Fruit fly (Drosophila melanogaster) whole organism, prepupa: ENCODE results near the gene trk.
A peak's percentile ranks its signal among the peaks of the same experiment; 100 is the strongest.

Experiments
- CG10669 ChIP-seq: fragments of 200-800 bp; sonication (Bioruptor generic); optimal IDR thresholded peaks from 3 replicates; lab custom pipeline; 2018; ENCODE audit warnings: missing biosample characterization, mild to moderate bottlenecking, missing genetic modification characterization, moderate library complexity
- CG11294 ChIP-seq: fragments of 200-800 bp; sonication (Bioruptor generic); IDR thresholded peaks from 2 replicates; pipeline ENCODE4 v1.3.6; 2022; ENCODE audit warnings: missing biosample characterization, missing genetic modification characterization
- CG11762 ChIP-seq: fragments of 200-800 bp; sonication (Bioruptor generic); optimal IDR thresholded peaks from 3 replicates; lab custom pipeline; 2016; ENCODE audit warnings: missing biosample characterization, missing genetic modification characterization; ENCODE audit not compliant: insufficient read depth
- CG11902 ChIP-seq: fragments of 200-800 bp; sonication (Bioruptor generic); optimal IDR thresholded peaks from 3 replicates; lab custom pipeline; 2016; ENCODE audit warnings: missing biosample characterization, missing genetic modification characterization
- CG15336 ChIP-seq: fragments of 200-800 bp; sonication (Bioruptor generic); IDR thresholded peaks from 2 replicates; pipeline ENCODE4 v1.3.6; 2022; ENCODE audit warnings: missing biosample characterization, missing genetic modification characterization
- CG16779 ChIP-seq: fragments of 200-800 bp; sonication (Bioruptor generic); optimal IDR thresholded peaks from 3 replicates; lab custom pipeline; 2017; ENCODE audit warnings: missing biosample characterization, mild to moderate bottlenecking, missing genetic modification characterization
- CG3032 ChIP-seq: fragments of 200-800 bp; optimal IDR thresholded peaks from 2 replicates; lab custom pipeline; 2019; ENCODE audit warnings: missing biosample characterization, mild to moderate bottlenecking, missing genetic modification characterization, moderate library complexity
- CG31627 ChIP-seq: fragments of 200-800 bp; sonication (Bioruptor generic); optimal IDR thresholded peaks from 3 replicates; lab custom pipeline; 2016; ENCODE audit warnings: missing biosample characterization, missing genetic modification characterization
- CG32006 ChIP-seq: fragments of 200-800 bp; sonication (Bioruptor generic); optimal IDR thresholded peaks from 3 replicates; lab custom pipeline; 2017; ENCODE audit warnings: missing biosample characterization, mild to moderate bottlenecking, missing genetic modification characterization
- CG3919 ChIP-seq: fragments of 200-800 bp; sonication (Bioruptor generic); optimal IDR thresholded peaks from 3 replicates; lab custom pipeline; 2016; ENCODE audit warnings: missing biosample characterization, missing genetic modification characterization
- CG6163 ChIP-seq: fragments of 200-800 bp; sonication (Bioruptor generic); IDR thresholded peaks from 3 replicates; pipeline ENCODE4 v1.3.6; 2022; ENCODE audit warnings: missing biosample characterization, missing genetic modification characterization
- CG6276 ChIP-seq: fragments of 200-800 bp; sonication (Bioruptor generic); optimal IDR thresholded peaks from 2 replicates; lab custom pipeline; 2017; ENCODE audit warnings: missing biosample characterization, mild to moderate bottlenecking, missing genetic modification characterization
- CG7368 ChIP-seq: fragments of 200-800 bp; sonication (Bioruptor generic); optimal IDR thresholded peaks from 3 replicates; lab custom pipeline; 2016; ENCODE audit warnings: missing biosample characterization, missing genetic modification characterization
- CG8119 ChIP-seq: fragments of 200-800 bp; sonication (Bioruptor generic); IDR thresholded peaks from 3 replicates; pipeline ENCODE4 v1.3.6; 2022; ENCODE audit warnings: missing biosample characterization, missing genetic modification characterization
- Eip78C ChIP-seq: fragments of 200-800 bp; sonication (Bioruptor generic); peaks from one replicate; lab custom pipeline; 2016; ENCODE audit warnings: missing biosample characterization, missing genetic modification characterization
- Eip93F ChIP-seq: fragments of 200-800 bp; sonication (Bioruptor generic); optimal IDR thresholded peaks from 2 replicates; lab custom pipeline; 2016; ENCODE audit warnings: missing biosample characterization, mild to moderate bottlenecking, missing genetic modification characterization
- Ets21C ChIP-seq: fragments of 200-800 bp; sonication (Bioruptor generic); optimal IDR thresholded peaks from 3 replicates; lab custom pipeline; 2016; ENCODE audit warnings: missing biosample characterization, missing genetic modification characterization
- Gug ChIP-seq: fragments of 200-800 bp; sonication (Bioruptor generic); IDR thresholded peaks from 2 replicates; pipeline ENCODE4 v1.3.6; 2022; ENCODE audit warnings: missing biosample characterization, missing genetic modification characterization
- Hr38 ChIP-seq: sonication (Bioruptor generic); optimal IDR thresholded peaks from 2 replicates; lab custom pipeline; 2016; ENCODE audit warnings: missing biosample characterization, missing genetic modification characterization
- Hr4 ChIP-seq: fragments of 200-800 bp; sonication (Bioruptor generic); optimal IDR thresholded peaks from 3 replicates; lab custom pipeline; 2016; ENCODE audit warnings: missing biosample characterization, missing genetic modification characterization
- Lpt ChIP-seq: fragments of 200-800 bp; sonication (Bioruptor generic); optimal IDR thresholded peaks from 3 replicates; lab custom pipeline; 2016; ENCODE audit warnings: missing biosample characterization, missing genetic modification characterization
- Met ChIP-seq: fragments of 200-800 bp; sonication (Bioruptor generic); optimal IDR thresholded peaks from 3 replicates; lab custom pipeline; 2016; ENCODE audit warnings: missing biosample characterization, missing genetic modification characterization
- OdsH ChIP-seq: fragments of 200-800 bp; sonication (Bioruptor generic); optimal IDR thresholded peaks from 3 replicates; lab custom pipeline; 2016; ENCODE audit warnings: missing biosample characterization, missing genetic modification characterization
- Sox14 ChIP-seq: fragments of 200-800 bp; sonication (Bioruptor generic); optimal IDR thresholded peaks from 3 replicates; lab custom pipeline; 2016; ENCODE audit warnings: missing biosample characterization, missing genetic modification characterization
- Sox15 ChIP-seq: fragments of 200-800 bp; sonication (Bioruptor generic); optimal IDR thresholded peaks from 3 replicates; lab custom pipeline; 2016; ENCODE audit warnings: missing biosample characterization, missing genetic modification characterization
- achi ChIP-seq: fragments of 200-800 bp; sonication (Bioruptor generic); optimal IDR thresholded peaks from 3 replicates; lab custom pipeline; 2016; ENCODE audit warnings: missing biosample characterization, missing genetic modification characterization
- acj6 ChIP-seq: fragments of 200-800 bp; sonication (Bioruptor generic); optimal IDR thresholded peaks from 3 replicates; lab custom pipeline; 2016; ENCODE audit warnings: missing biosample characterization, missing genetic modification characterization
- cyc ChIP-seq: fragments of 200-800 bp; sonication (Bioruptor generic); optimal IDR thresholded peaks from 3 replicates; lab custom pipeline; 2016; ENCODE audit warnings: missing biosample characterization, missing genetic modification characterization
- dac ChIP-seq: fragments of 200-800 bp; sonication (Bioruptor generic); optimal IDR thresholded peaks from 2 replicates; lab custom pipeline; 2017; ENCODE audit warnings: missing biosample characterization, mild to moderate bottlenecking, missing genetic modification characterization
- dsx ChIP-seq: fragments of 200-800 bp; optimal IDR thresholded peaks from 3 replicates; lab custom pipeline; 2019; ENCODE audit warnings: missing biosample characterization, mild to moderate bottlenecking, missing genetic modification characterization, moderate library complexity; ENCODE audit not compliant: poor library complexity, severe bottlenecking
- eg ChIP-seq: fragments of 200-800 bp; sonication (Bioruptor generic); IDR thresholded peaks from 3 replicates; pipeline ENCODE4 v1.3.6; 2022; ENCODE audit warnings: missing biosample characterization, missing genetic modification characterization
- esn ChIP-seq: fragments of 200-800 bp; sonication (Bioruptor generic); optimal IDR thresholded peaks from 2 replicates; lab custom pipeline; 2016; ENCODE audit warnings: missing biosample characterization, mild to moderate bottlenecking, missing genetic modification characterization, moderate library complexity
- fd85E ChIP-seq: fragments of 200-800 bp; sonication (Bioruptor generic); optimal IDR thresholded peaks from 3 replicates; lab custom pipeline; 2016; ENCODE audit warnings: missing biosample characterization, missing genetic modification characterization
- fkh ChIP-seq: fragments of 200-800 bp; sonication (Bioruptor generic); optimal IDR thresholded peaks from 3 replicates; lab custom pipeline; 2017; ENCODE audit warnings: missing biosample characterization, mild to moderate bottlenecking, missing genetic modification characterization, moderate library complexity
- lz ChIP-seq: fragments of 200-800 bp; sonication (Bioruptor generic); optimal IDR thresholded peaks from 3 replicates; lab custom pipeline; 2016; ENCODE audit warnings: missing biosample characterization, missing genetic modification characterization
- pdm3 ChIP-seq: fragments of 200-800 bp; sonication (Bioruptor generic); optimal IDR thresholded peaks from 3 replicates; lab custom pipeline; 2016; ENCODE audit warnings: missing biosample characterization, missing genetic modification characterization
- salr ChIP-seq, 2 experiments: fragments of 200-800 bp; sonication (Bioruptor generic); optimal IDR thresholded peaks; 3 replicates each; lab custom pipeline; 2016 to 2018; ENCODE audit warnings: missing biosample characterization in 2 of 2, missing genetic modification characterization in 2 of 2, mild to moderate bottlenecking in 1 of 2
- spab ChIP-seq: fragments of 200-800 bp; sonication (Bioruptor generic); optimal IDR thresholded peaks from 2 replicates; lab custom pipeline; 2017; ENCODE audit warnings: missing biosample characterization, mild to moderate bottlenecking, missing genetic modification characterization, missing genetic modification reagents
- ss ChIP-seq, 2 experiments: fragments of 200-800 bp; sonication (Bioruptor generic); optimal IDR thresholded peaks; 2 replicates in 1 of 2; 3 replicates in 1 of 2; lab custom pipeline; 2017 to 2018; ENCODE audit warnings: mild to moderate bottlenecking in 2 of 2, missing biosample characterization in 2 of 2, missing genetic modification characterization in 2 of 2, moderate library complexity in 1 of 2
- svp ChIP-seq: fragments of 200-800 bp; sonication (Bioruptor generic); peaks from one replicate; lab custom pipeline; 2016; ENCODE audit warnings: missing biosample characterization, missing genetic modification characterization
- topi ChIP-seq: fragments of 200-800 bp; sonication (Bioruptor generic); optimal IDR thresholded peaks from 3 replicates; lab custom pipeline; 2016; ENCODE audit warnings: missing biosample characterization, missing genetic modification characterization
- vri ChIP-seq: fragments of 200-800 bp; sonication (Bioruptor generic); optimal IDR thresholded peaks from 3 replicates; lab custom pipeline; 2016; ENCODE audit warnings: missing biosample characterization, mild to moderate bottlenecking, missing genetic modification characterization

trk gene

DNA sequence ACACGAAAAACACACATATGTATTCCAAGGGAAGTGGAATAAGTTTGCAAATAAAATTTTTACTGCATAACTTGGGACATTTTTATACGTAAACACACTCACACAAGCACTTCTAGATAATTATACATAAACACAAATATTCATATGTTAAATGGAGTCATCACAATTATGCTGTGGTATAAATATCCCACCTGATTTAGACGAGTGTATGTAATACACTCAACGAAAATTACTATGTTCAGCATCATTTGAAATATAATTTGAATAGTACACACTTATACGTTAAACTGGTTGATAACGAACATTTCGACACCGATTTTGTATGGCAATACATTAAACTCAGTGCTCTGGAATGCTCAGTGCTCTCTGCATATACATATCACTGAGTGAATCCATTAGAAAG lies 41.0 kb downstream of the trk start (continued):
- TF ChIP-seq pdm3 (GFP tag; lab: Kevin White, UChicago) (no peak), Ets21C (GFP tag; lab: Kevin White, UChicago) (no peak), CG6163 (no peak), Gug (GFP tag; lab: Robert Waterston, UW) (no peak), CG11762 (no peak), spab (GFP tag; lab: Kevin White, UChicago) (no peak), vri (GFP tag; lab: Kevin White, UChicago) (peak; percentile 4), ss (GFP tag; optimal IDR thresholded peaks at IDR 0.05; lab: Kevin White, UChicago) (peak in 1 of 2 experiments; percentile 27), CG8119 (GFP tag; lab: Robert Waterston, UW) (peak; percentile 51; the same call in 2 of the 3 replicates), CG3032 (tag; lab: Kevin White, UChicago) (peak; percentile 38), OdsH (GFP tag; lab: Kevin White, UChicago) (peak; percentile 57), acj6 (GFP tag; lab: Kevin White, UChicago) (peak; percentile 43), fkh (GFP tag; lab: Kevin White, UChicago) (peak; percentile 5), svp (GFP tag; lab: Kevin White, UChicago) (no peak), CG32006 (GFP tag; lab: Kevin White, UChicago) (no peak), CG31627 (GFP tag; lab: Kevin White, UChicago) (peak; percentile 32), CG7368 (GFP tag; lab: Kevin White, UChicago) (no peak)

DNA sequence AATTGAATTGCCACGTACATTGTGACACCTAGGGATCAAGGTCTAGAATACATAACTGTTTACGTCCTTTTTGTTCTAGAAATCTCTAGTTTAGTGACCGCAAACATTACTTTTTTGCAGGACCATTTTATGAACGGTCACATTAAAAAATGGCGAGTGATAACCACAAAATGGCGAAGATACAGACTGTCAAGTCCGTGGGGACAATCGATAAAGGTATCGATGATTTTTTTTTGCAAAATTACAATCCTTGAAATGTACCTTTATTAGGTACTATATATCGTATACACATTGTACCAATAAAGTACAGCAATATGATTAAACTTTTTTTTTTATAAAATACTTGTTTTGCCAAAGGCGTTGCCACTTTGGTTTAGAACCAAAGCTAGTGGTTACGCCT lies 41.7 kb downstream of the trk start:
- TF ChIP-seq dac (GFP tag; lab: Kevin White, UChicago): no peak
- no peak for TF ChIP-seq CG3032 (tag; lab: Kevin White, UChicago)
- TF ChIP-seq OdsH (GFP tag; lab: Kevin White, UChicago): no peak
- no peak for TF ChIP-seq eg (GFP tag; lab: Robert Waterston, UW)
- TF ChIP-seq Eip78C (GFP tag; lab: Kevin White, UChicago): peak; percentile 40
- no peak for TF ChIP-seq topi
- peak; percentile 9 for TF ChIP-seq achi (GFP tag; lab: Kevin White, UChicago)

DNA sequence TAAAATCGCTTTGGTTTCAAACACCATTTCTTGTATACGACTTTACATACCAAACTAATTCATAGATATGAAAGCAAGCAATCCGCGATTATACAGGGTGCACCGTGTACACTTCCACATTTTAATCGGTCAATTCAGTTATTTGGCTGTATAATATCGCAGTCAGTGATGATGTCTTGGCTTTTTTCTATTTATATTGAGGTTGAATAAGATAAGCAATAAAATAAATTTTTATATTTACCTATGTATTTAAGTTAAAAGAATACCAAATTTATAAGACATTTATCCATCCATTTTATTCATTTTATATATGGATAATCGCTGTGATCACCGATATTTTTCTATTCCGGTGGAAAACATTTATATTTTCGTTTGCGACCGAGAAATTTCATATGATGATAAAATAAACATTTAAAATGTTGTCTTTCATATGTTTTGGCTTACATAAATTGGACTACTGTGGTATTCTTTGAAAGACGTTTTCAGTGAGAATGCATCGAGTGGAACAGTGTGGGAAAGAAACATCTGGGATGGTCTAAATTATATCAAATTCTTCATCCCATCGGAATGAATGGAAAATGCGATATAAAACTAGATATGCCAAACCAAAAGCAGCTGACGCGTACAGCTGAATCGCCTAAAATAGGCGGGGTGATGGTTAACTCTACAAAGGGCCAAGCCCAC lies 45.3 kb downstream of the trk start, which contains the start of gene CG5708:
CG5708 (minus strand) TSS at position 85 of the 684 bp plus-strand sequence.
- TF ChIP-seq dsx (GFP tag; lab: Kevin White, UChicago): peak; percentile 35
- TF ChIP-seq salr (GFP tag; optimal IDR thresholded peaks at IDR 0.05; lab: Kevin White, UChicago): no peak
- peak; percentile 18 for TF ChIP-seq cyc (GFP tag; lab: Kevin White, UChicago)
- TF ChIP-seq esn (GFP tag; lab: Kevin White, UChicago): peak; percentile 32
- TF ChIP-seq ss (GFP tag; optimal IDR thresholded peaks at IDR 0.05; lab: Kevin White, UChicago): peak in 1 of 2 experiments; percentile 20
- TF ChIP-seq CG6276 (GFP tag; lab: Kevin White, UChicago): no peak
- TF ChIP-seq Eip78C (GFP tag; lab: Kevin White, UChicago): peak; percentile 63
- TF ChIP-seq Sox15 (GFP tag; lab: Kevin White, UChicago): no peak
- no peak for TF ChIP-seq Ets21C (GFP tag; lab: Kevin White, UChicago)
- no peak for TF ChIP-seq CG31627 (GFP tag; lab: Kevin White, UChicago)
- TF ChIP-seq OdsH (GFP tag; lab: Kevin White, UChicago): no peak
- TF ChIP-seq CG15336 (GFP tag; lab: Robert Waterston, UW): no peak
- TF ChIP-seq Gug (GFP tag; lab: Robert Waterston, UW): no peak
- no peak for TF ChIP-seq CG3919 (GFP tag; lab: Kevin White, UChicago)
- TF ChIP-seq CG10669 (GFP tag; lab: Kevin White, UChicago): no peak
- TF ChIP-seq Sox14 (GFP tag; lab: Kevin White, UChicago): peak; percentile 9
- TF ChIP-seq lz (GFP tag; lab: Kevin White, UChicago): peak; percentile 13
- no peak for TF ChIP-seq fd85E (GFP tag; lab: Kevin White, UChicago)
- TF ChIP-seq Hr38 (GFP tag; lab: Kevin White, UChicago): no peak
- TF ChIP-seq acj6 (GFP tag; lab: Kevin White, UChicago): no peak
- no peak for TF ChIP-seq CG11902 (GFP tag; lab: Kevin White, UChicago)
- no peak for TF ChIP-seq Lpt
- TF ChIP-seq CG8119 (GFP tag; lab: Robert Waterston, UW): no peak
- peak; percentile 37 for TF ChIP-seq Met
- TF ChIP-seq CG7368 (GFP tag; lab: Kevin White, UChicago): no peak
- peak; percentile 35 for TF ChIP-seq achi (GFP tag; lab: Kevin White, UChicago)
- TF ChIP-seq Eip93F (GFP tag; lab: Kevin White, UChicago): no peak
- TF ChIP-seq pdm3 (GFP tag; lab: Kevin White, UChicago): no peak
- peak; percentile 36 for TF ChIP-seq fkh (GFP tag; lab: Kevin White, UChicago)
- no peak for TF ChIP-seq svp (GFP tag; lab: Kevin White, UChicago)
- peak; percentile 2 for TF ChIP-seq topi
- TF ChIP-seq Hr4: no peak
- TF ChIP-seq CG16779 (tag; lab: Kevin White, UChicago): no peak
- no peak for TF ChIP-seq dac (GFP tag; lab: Kevin White, UChicago)
- TF ChIP-seq CG11294: no peak
- TF ChIP-seq CG3032 (tag; lab: Kevin White, UChicago): peak; percentile 31
